Fruit fly (Drosophila melanogaster) whole organism, embryonic: ENCODE results near the gene Hsp70Aa.

Source experiments
- Aef1 ChIP-seq: fragments of 200-800 bp; sonication (Bioruptor generic); IDR thresholded peaks from 3 replicates; pipeline ENCODE4 v1.3.6; 2022; ENCODE audit warnings: missing biosample characterization, missing genetic modification characterization
- CG10267 ChIP-seq: fragments of 200-800 bp; sonication (Bioruptor generic); optimal IDR thresholded peaks from 2 replicates; lab custom pipeline; 2018; ENCODE audit warnings: missing biosample characterization, mild to moderate bottlenecking, missing genetic modification characterization, moderate library complexity
- CG10959 ChIP-seq: fragments of 200-800 bp; sonication (Bioruptor generic); IDR thresholded peaks from 2 replicates; pipeline ENCODE4 v1.3.6; 2022; ENCODE audit warnings: missing biosample characterization, missing genetic modification characterization
- CG11456 ChIP-seq: fragments of 200-800 bp; sonication (Bioruptor generic); IDR thresholded peaks from 3 replicates; pipeline ENCODE4 v1.3.6; 2022; ENCODE audit warnings: missing biosample characterization, missing genetic modification characterization
- CG11504 ChIP-seq: fragments of 200-800 bp; sonication (Bioruptor generic); optimal IDR thresholded peaks from 3 replicates; lab custom pipeline; 2019; ENCODE audit warnings: missing biosample characterization, mild to moderate bottlenecking, missing genetic modification characterization, moderate library complexity
- CG11560 ChIP-seq: fragments of 200-800 bp; sonication (Bioruptor generic); IDR thresholded peaks from 3 replicates; pipeline ENCODE4 v1.3.6; 2022; ENCODE audit warnings: missing biosample characterization, missing genetic modification characterization
- CG13424 ChIP-seq: fragments of 200-800 bp; sonication (Bioruptor generic); optimal IDR thresholded peaks from 2 replicates; lab custom pipeline; 2019; ENCODE audit warnings: missing biosample characterization, mild to moderate bottlenecking, missing genetic modification characterization, moderate library complexity
- CG15601 ChIP-seq: fragments of 200-800 bp; sonication (Bioruptor generic); optimal IDR thresholded peaks from 3 replicates; lab custom pipeline; 2019; ENCODE audit warnings: missing biosample characterization, mild to moderate bottlenecking, missing genetic modification characterization, moderate library complexity
- CG17328 ChIP-seq: fragments of 200-800 bp; sonication (Bioruptor generic); IDR thresholded peaks from 2 replicates; pipeline ENCODE4 v1.3.6; 2022; ENCODE audit warnings: missing biosample characterization, missing genetic modification characterization
- CG17568 ChIP-seq: fragments of 200-800 bp; sonication (Bioruptor generic); optimal IDR thresholded peaks from 2 replicates; lab custom pipeline; 2018; ENCODE audit warnings: missing biosample characterization, mild to moderate bottlenecking, missing genetic modification characterization, moderate library complexity
- CG18262 ChIP-seq: fragments of 200-800 bp; optimal IDR thresholded peaks from 3 replicates; lab custom pipeline; 2019; ENCODE audit warnings: missing biosample characterization, mild to moderate bottlenecking, missing genetic modification characterization, moderate library complexity
- CG18476 ChIP-seq: fragments of 200-800 bp; sonication (Bioruptor generic); optimal IDR thresholded peaks from 2 replicates; lab custom pipeline; 2016; ENCODE audit warnings: missing biosample characterization, mild to moderate bottlenecking, missing genetic modification characterization
- CG18764 ChIP-seq: fragments of 200-800 bp; sonication (Bioruptor generic); optimal IDR thresholded peaks from 3 replicates; lab custom pipeline; 2016; ENCODE audit warnings: missing biosample characterization, missing genetic modification characterization
- CG2889 ChIP-seq: fragments of 200-800 bp; sonication (Bioruptor generic); IDR thresholded peaks from 3 replicates; pipeline ENCODE4 v1.3.6; 2022; ENCODE audit warnings: missing biosample characterization, missing genetic modification characterization
- CG3163 ChIP-seq: fragments of 200-800 bp; sonication (Bioruptor generic); optimal IDR thresholded peaks from 3 replicates; lab custom pipeline; 2016; ENCODE audit warnings: missing biosample characterization, missing genetic modification characterization
- CG34422 ChIP-seq: fragments of 200-800 bp; sonication (Bioruptor generic); IDR thresholded peaks from 3 replicates; pipeline ENCODE4 v1.3.6; 2022; ENCODE audit warnings: missing biosample characterization, missing genetic modification characterization
- CG42726 ChIP-seq: fragments of 200-800 bp; sonication (Bioruptor generic); IDR thresholded peaks from 2 replicates; pipeline ENCODE4 v1.3.6; 2022; ENCODE audit warnings: missing biosample characterization, missing genetic modification characterization; ENCODE audit not compliant: partially characterized antibody
- CG4360 ChIP-seq: fragments of 200-800 bp; sonication (Bioruptor generic); IDR thresholded peaks from 2 replicates; pipeline ENCODE4 v1.3.6; 2022; ENCODE audit warnings: missing biosample characterization, missing genetic modification characterization
- CG5953 ChIP-seq: fragments of 200-800 bp; sonication (Bioruptor generic); IDR thresholded peaks from 2 replicates; pipeline ENCODE4 v1.3.6; 2022; ENCODE audit warnings: missing biosample characterization, missing genetic modification characterization
- CG6854 ChIP-seq: fragments of 200-800 bp; sonication (Bioruptor generic); optimal IDR thresholded peaks from 3 replicates; lab custom pipeline; 2017; ENCODE audit warnings: missing biosample characterization, mild to moderate bottlenecking, missing genetic modification characterization
- CG7745 ChIP-seq: fragments of 200-800 bp; sonication (Bioruptor generic); optimal IDR thresholded peaks from 2 replicates; lab custom pipeline; 2018; ENCODE audit warnings: missing biosample characterization, mild to moderate bottlenecking, missing genetic modification characterization, moderate library complexity
- CG7928 ChIP-seq: fragments of 200-800 bp; sonication (Bioruptor generic); optimal IDR thresholded peaks from 2 replicates; lab custom pipeline; 2017; ENCODE audit warnings: missing biosample characterization, mild to moderate bottlenecking, missing genetic modification characterization
- CG8924 ChIP-seq: fragments of 200-800 bp; optimal IDR thresholded peaks from 3 replicates; lab custom pipeline; 2019; ENCODE audit warnings: missing biosample characterization, mild to moderate bottlenecking, missing genetic modification characterization, moderate library complexity
- CG9437 ChIP-seq: fragments of 200-800 bp; sonication (Bioruptor generic); optimal IDR thresholded peaks from 2 replicates; lab custom pipeline; 2018; ENCODE audit warnings: missing biosample characterization, mild to moderate bottlenecking, missing genetic modification characterization
- Dbx ChIP-seq: fragments of 200-800 bp; sonication (Bioruptor generic); IDR thresholded peaks from 3 replicates; pipeline ENCODE4 v1.3.6; 2022; ENCODE audit warnings: missing biosample characterization, missing genetic modification characterization
- Dip3 ChIP-seq: fragments of 200-800 bp; sonication (Bioruptor generic); optimal IDR thresholded peaks from 3 replicates; lab custom pipeline; 2016; ENCODE audit warnings: missing biosample characterization, missing genetic modification characterization
- Hand ChIP-seq: fragments of 200-800 bp; sonication (Bioruptor generic); optimal IDR thresholded peaks from 2 replicates; lab custom pipeline; 2017; ENCODE audit warnings: mild to moderate bottlenecking, missing biosample characterization, missing genetic modification reagents, missing genetic modification characterization
- Hr78 ChIP-seq, 2 experiments: fragments of 200-800 bp in 1 of 2; fragments of >200 bp in 1 of 2; sonication (Bioruptor generic) in 1 of 2; optimal IDR thresholded peaks; 2 replicates each; lab custom pipeline; 2017 to 2019; ENCODE audit warnings: missing biosample characterization in 2 of 2, missing genetic modification characterization in 2 of 2, mild to moderate bottlenecking in 1 of 2, moderate library complexity in 1 of 2
- MTF-1 ChIP-seq: fragments of 200-800 bp; sonication (Bioruptor generic); optimal IDR thresholded peaks from 2 replicates; lab custom pipeline; 2018; ENCODE audit warnings: missing biosample characterization, mild to moderate bottlenecking, missing genetic modification characterization, borderline replicate concordance
- Mrtf ChIP-seq: fragments of 200-800 bp; sonication (Bioruptor generic); IDR thresholded peaks from 3 replicates; pipeline ENCODE4 v1.3.6; 2022; ENCODE audit warnings: missing biosample characterization, missing genetic modification characterization
- Myb ChIP-seq: fragments of 200-800 bp; sonication (Bioruptor generic); optimal IDR thresholded peaks from 2 replicates; lab custom pipeline; 2016; ENCODE audit warnings: missing biosample characterization, missing genetic modification characterization
- NfI ChIP-seq: fragments of 200-800 bp; sonication (Bioruptor generic); optimal IDR thresholded peaks from 3 replicates; lab custom pipeline; 2018; ENCODE audit warnings: missing biosample characterization, mild to moderate bottlenecking, missing genetic modification characterization, moderate library complexity
- Rfx ChIP-seq: fragments of 200-800 bp; sonication (Bioruptor generic); IDR thresholded peaks from 2 replicates; pipeline ENCODE4 v1.3.6; 2022; ENCODE audit warnings: missing biosample characterization, missing genetic modification characterization
- Ssrp ChIP-seq: fragments of 200-800 bp; sonication (Bioruptor generic); optimal IDR thresholded peaks from 2 replicates; lab custom pipeline; 2018; ENCODE audit warnings: missing biosample characterization, mild to moderate bottlenecking, missing genetic modification characterization, moderate library complexity
- amos ChIP-seq: fragments of 200-800 bp; sonication (Bioruptor generic); IDR thresholded peaks from 2 replicates; pipeline ENCODE4 v1.3.6; 2022; ENCODE audit warnings: missing biosample characterization, missing genetic modification characterization; ENCODE audit not compliant: partially characterized antibody
- ato ChIP-seq: fragments of 200-800 bp; sonication (Bioruptor generic); IDR thresholded peaks from 2 replicates; pipeline ENCODE4 v1.3.6; 2022; ENCODE audit warnings: missing biosample characterization, missing genetic modification characterization; ENCODE audit not compliant: partially characterized antibody
- bigmax ChIP-seq: fragments of 200-800 bp; sonication (Bioruptor generic); optimal IDR thresholded peaks from 2 replicates; lab custom pipeline; 2018; ENCODE audit warnings: missing biosample characterization, mild to moderate bottlenecking, missing genetic modification characterization
- chn ChIP-seq: fragments of 200-800 bp; sonication (Bioruptor generic); optimal IDR thresholded peaks from 2 replicates; lab custom pipeline; 2016; ENCODE audit warnings: missing biosample characterization, missing genetic modification characterization
- crol ChIP-seq: fragments of 200-800 bp; sonication (Bioruptor generic); IDR thresholded peaks from 2 replicates; pipeline ENCODE4 v1.3.6; 2022; ENCODE audit warnings: missing biosample characterization, missing genetic modification characterization
- crp ChIP-seq, 2 experiments: fragments of 200-800 bp; sonication (Bioruptor generic); optimal IDR thresholded peaks; 2 replicates in 1 of 2; 3 replicates in 1 of 2; lab custom pipeline; 2017; ENCODE audit warnings: missing biosample characterization in 2 of 2, missing genetic modification characterization in 2 of 2, mild to moderate bottlenecking in 1 of 2, moderate library complexity in 1 of 2
- cwo ChIP-seq: fragments of 200-800 bp; sonication (Bioruptor generic); optimal IDR thresholded peaks from 3 replicates; lab custom pipeline; 2017; ENCODE audit warnings: missing biosample characterization, missing genetic modification characterization, mild to moderate bottlenecking, moderate library complexity, missing genetic modification reagents
- fd96Cb ChIP-seq: fragments of 200-800 bp; sonication (Bioruptor generic); optimal IDR thresholded peaks from 2 replicates; lab custom pipeline; 2018; ENCODE audit warnings: missing biosample characterization, mild to moderate bottlenecking, missing genetic modification characterization, moderate library complexity
- kni ChIP-seq: fragments of 200-800 bp; sonication (Bioruptor generic); optimal IDR thresholded peaks from 3 replicates; lab custom pipeline; 2017; ENCODE audit warnings: mild to moderate bottlenecking, missing biosample characterization, missing genetic modification reagents, missing genetic modification characterization
- lov ChIP-seq, 2 experiments: fragments of 200-800 bp in 1 of 2; fragments of >200 bp in 1 of 2; sonication (Bioruptor generic) in 1 of 2; IDR thresholded peaks in 1 of 2; optimal IDR thresholded peaks in 1 of 2; 2 replicates in 1 of 2; 3 replicates in 1 of 2; pipeline versions ENCODE4 v1.3.6 to Lab custom; 2017 to 2022; ENCODE audit warnings: missing biosample characterization in 1 of 2, missing genetic modification characterization in 1 of 2
- phol ChIP-seq: fragments of 200-800 bp; sonication (Bioruptor generic); optimal IDR thresholded peaks from 3 replicates; lab custom pipeline; 2018; ENCODE audit warnings: missing biosample characterization, mild to moderate bottlenecking, missing genetic modification characterization, moderate library complexity
- ranshi ChIP-seq: fragments of 200-800 bp; sonication (Bioruptor generic); IDR thresholded peaks from 2 replicates; pipeline ENCODE4 v1.3.6; 2022; ENCODE audit warnings: missing biosample characterization, missing genetic modification characterization
- slp2 ChIP-seq: fragments of 200-800 bp; sonication (Bioruptor generic); optimal IDR thresholded peaks from 2 replicates; lab custom pipeline; 2016; ENCODE audit warnings: missing biosample characterization, missing genetic modification characterization
- tap ChIP-seq: fragments of 200-800 bp; optimal IDR thresholded peaks from 3 replicates; lab custom pipeline; 2019; ENCODE audit warnings: missing biosample characterization, mild to moderate bottlenecking, missing genetic modification characterization, moderate library complexity
- unc-4 ChIP-seq: fragments of 200-800 bp; sonication (Bioruptor generic); IDR thresholded peaks from 2 replicates; pipeline ENCODE4 v1.3.6; 2022; ENCODE audit warnings: missing biosample characterization, missing genetic modification characterization; ENCODE audit not compliant: partially characterized antibody

Gene Hsp70Aa

dm6 chr3R:11949387-11950029 lies 6.8 kb downstream of the Hsp70Aa start, which contains the start of gene CG31211 (continued):
- no peak for TF ChIP-seq Rfx (GFP tag; lab: Robert Waterston, UW)
- TF ChIP-seq amos (GFP tag; lab: Robert Waterston, UW): no peak
- TF ChIP-seq CG18476: no peak
- no peak for TF ChIP-seq CG11504 (tag; lab: Kevin White, UChicago)
- TF ChIP-seq phol (tag; lab: Kevin White, UChicago): peak; percentile 96
- peak; percentile 65 for TF ChIP-seq Myb (GFP tag; lab: Kevin White, UChicago)
- no peak for TF ChIP-seq cwo (GFP tag; lab: Kevin White, UChicago)
- TF ChIP-seq Dbx: no peak
- TF ChIP-seq CG7745: no peak
- no peak for TF ChIP-seq CG42726 (GFP tag; lab: Robert Waterston, UW)
- TF ChIP-seq CG15601 (tag; lab: Kevin White, UChicago): no peak
- TF ChIP-seq tap: no peak
- peak; percentile 44 for TF ChIP-seq CG10267 (tag; lab: Kevin White, UChicago)
- no peak for TF ChIP-seq CG8924
- TF ChIP-seq CG17328: no peak
- no peak for TF ChIP-seq bigmax
- no peak for TF ChIP-seq CG3163 (GFP tag; lab: Kevin White, UChicago)
- TF ChIP-seq CG18764: no peak
- no peak for TF ChIP-seq CG17568
- no peak for TF ChIP-seq CG11456 (GFP tag; lab: Robert Waterston, UW)
- TF ChIP-seq CG7928 (GFP tag; lab: Kevin White, UChicago): no peak
- TF ChIP-seq unc-4 (GFP tag; lab: Robert Waterston, UW): no peak
- TF ChIP-seq Mrtf (GFP tag; lab: Robert Waterston, UW): no peak
- no peak for TF ChIP-seq ranshi (GFP tag; lab: Robert Waterston, UW)
- no peak for TF ChIP-seq MTF-1 (GFP tag; lab: Kevin White, UChicago)
- peak; percentile 18 for TF ChIP-seq chn
- no peak for TF ChIP-seq CG18262 (tag; lab: Kevin White, UChicago)
- TF ChIP-seq crol: no peak
- no peak for TF ChIP-seq slp2 (GFP tag; lab: Kevin White, UChicago)
- TF ChIP-seq ato: no peak
- TF ChIP-seq CG13424 (tag; lab: Kevin White, UChicago): peak; percentile 14
- no peak for TF ChIP-seq Ssrp (tag; lab: Kevin White, UChicago)
- no peak for TF ChIP-seq CG4360 (GFP tag; lab: Robert Waterston, UW)
- peak; percentile 34 for TF ChIP-seq CG6854
- no peak for TF ChIP-seq CG9437 (GFP tag; lab: Kevin White, UChicago)
- TF ChIP-seq Hand (GFP tag; lab: Kevin White, UChicago): no peak
- no peak for TF ChIP-seq CG34422 (GFP tag; lab: Robert Waterston, UW)
- TF ChIP-seq Dip3 (GFP tag; lab: Kevin White, UChicago): no peak
- TF ChIP-seq NfI (GFP tag; lab: Kevin White, UChicago): no peak
- no peak for TF ChIP-seq kni (GFP tag; lab: Kevin White, UChicago)
- no peak for TF ChIP-seq fd96Cb (tag; lab: Kevin White, UChicago)
- no peak for TF ChIP-seq Hr78 (GFP tag; optimal IDR thresholded peaks at IDR 0.05; lab: Kevin White, UChicago)
- no peak for TF ChIP-seq lov (optimal IDR thresholded peaks at IDR 0.05; lab: Kevin White, UChicago)
- no peak for TF ChIP-seq lov (GFP tag; IDR thresholded peaks at IDR 0.05; lab: Robert Waterston, UW)
- no peak for TF ChIP-seq CG10959 (GFP tag; lab: Robert Waterston, UW)
- TF ChIP-seq CG2889 (GFP tag; lab: Robert Waterston, UW): no peak
- TF ChIP-seq CG11560 (tag; lab: Robert Waterston, UW): no peak
- TF ChIP-seq Aef1: no peak
- peak in 1 of 2 experiments; percentile 31 for TF ChIP-seq crp (GFP tag; optimal IDR thresholded peaks at IDR 0.05; lab: Kevin White, UChicago)
- TF ChIP-seq CG5953: no peak
